Fruit fly (Drosophila melanogaster) whole organism, prepupa: ENCODE data around the gene Cyp12a4.

ENCODE experiments used
- Blimp-1 ChIP-seq: fragments of 200-800 bp; sonication (Bioruptor generic); optimal IDR thresholded peaks from 3 replicates; lab custom pipeline; 2017; ENCODE audit warnings: missing biosample characterization, missing genetic modification characterization, mild to moderate bottlenecking, moderate library complexity, missing genetic modification reagents
- CG10669 ChIP-seq: fragments of 200-800 bp; sonication (Bioruptor generic); optimal IDR thresholded peaks from 3 replicates; lab custom pipeline; 2018; ENCODE audit warnings: missing biosample characterization, mild to moderate bottlenecking, missing genetic modification characterization, moderate library complexity
- CG11762 ChIP-seq: fragments of 200-800 bp; sonication (Bioruptor generic); optimal IDR thresholded peaks from 3 replicates; lab custom pipeline; 2016; ENCODE audit warnings: missing biosample characterization, missing genetic modification characterization; ENCODE audit not compliant: insufficient read depth
- CG15336 ChIP-seq: fragments of 200-800 bp; sonication (Bioruptor generic); IDR thresholded peaks from 2 replicates; pipeline ENCODE4 v1.3.6; 2022; ENCODE audit warnings: missing biosample characterization, missing genetic modification characterization
- CG1621 ChIP-seq: fragments of 200-800 bp; sonication (Bioruptor generic); optimal IDR thresholded peaks from 3 replicates; lab custom pipeline; 2018; ENCODE audit warnings: missing biosample characterization, mild to moderate bottlenecking, missing genetic modification characterization
- CG16779 ChIP-seq: fragments of 200-800 bp; sonication (Bioruptor generic); optimal IDR thresholded peaks from 3 replicates; lab custom pipeline; 2017; ENCODE audit warnings: missing biosample characterization, mild to moderate bottlenecking, missing genetic modification characterization
- CG3032 ChIP-seq: fragments of 200-800 bp; optimal IDR thresholded peaks from 2 replicates; lab custom pipeline; 2019; ENCODE audit warnings: missing biosample characterization, mild to moderate bottlenecking, missing genetic modification characterization, moderate library complexity
- CG31627 ChIP-seq: fragments of 200-800 bp; sonication (Bioruptor generic); optimal IDR thresholded peaks from 3 replicates; lab custom pipeline; 2016; ENCODE audit warnings: missing biosample characterization, missing genetic modification characterization
- CG32006 ChIP-seq: fragments of 200-800 bp; sonication (Bioruptor generic); optimal IDR thresholded peaks from 3 replicates; lab custom pipeline; 2017; ENCODE audit warnings: missing biosample characterization, mild to moderate bottlenecking, missing genetic modification characterization
- CG3919 ChIP-seq: fragments of 200-800 bp; sonication (Bioruptor generic); optimal IDR thresholded peaks from 3 replicates; lab custom pipeline; 2016; ENCODE audit warnings: missing biosample characterization, missing genetic modification characterization
- CG6163 ChIP-seq: fragments of 200-800 bp; sonication (Bioruptor generic); IDR thresholded peaks from 3 replicates; pipeline ENCODE4 v1.3.6; 2022; ENCODE audit warnings: missing biosample characterization, missing genetic modification characterization
- CG6276 ChIP-seq: fragments of 200-800 bp; sonication (Bioruptor generic); optimal IDR thresholded peaks from 2 replicates; lab custom pipeline; 2017; ENCODE audit warnings: missing biosample characterization, mild to moderate bottlenecking, missing genetic modification characterization
- CG6792 ChIP-seq: fragments of 200-800 bp; sonication (Bioruptor generic); optimal IDR thresholded peaks from 3 replicates; lab custom pipeline; 2016; ENCODE audit warnings: missing biosample characterization, missing genetic modification characterization
- CG6808 ChIP-seq: fragments of 200-800 bp; sonication (Bioruptor generic); optimal IDR thresholded peaks from 3 replicates; lab custom pipeline; 2017; ENCODE audit warnings: missing biosample characterization, missing genetic modification characterization, mild to moderate bottlenecking, moderate library complexity, missing genetic modification reagents
- CG6854 ChIP-seq: fragments of 200-800 bp; sonication (Bioruptor generic); optimal IDR thresholded peaks from 2 replicates; lab custom pipeline; 2017; ENCODE audit warnings: missing biosample characterization, mild to moderate bottlenecking, missing genetic modification characterization
- CG7368 ChIP-seq: fragments of 200-800 bp; sonication (Bioruptor generic); optimal IDR thresholded peaks from 3 replicates; lab custom pipeline; 2016; ENCODE audit warnings: missing biosample characterization, missing genetic modification characterization
- CG8119 ChIP-seq: fragments of 200-800 bp; sonication (Bioruptor generic); IDR thresholded peaks from 3 replicates; pipeline ENCODE4 v1.3.6; 2022; ENCODE audit warnings: missing biosample characterization, missing genetic modification characterization
- CG8319 ChIP-seq: fragments of 200-800 bp; sonication (Bioruptor generic); optimal IDR thresholded peaks from 3 replicates; lab custom pipeline; 2016; ENCODE audit warnings: missing biosample characterization, missing genetic modification characterization
- CG9139 ChIP-seq: fragments of 200-800 bp; sonication (Bioruptor generic); optimal IDR thresholded peaks from 3 replicates; lab custom pipeline; 2017; ENCODE audit warnings: missing biosample characterization, mild to moderate bottlenecking, missing genetic modification characterization
- Eip78C ChIP-seq: fragments of 200-800 bp; sonication (Bioruptor generic); peaks from one replicate; lab custom pipeline; 2016; ENCODE audit warnings: missing biosample characterization, missing genetic modification characterization
- Eip93F ChIP-seq: fragments of 200-800 bp; sonication (Bioruptor generic); optimal IDR thresholded peaks from 2 replicates; lab custom pipeline; 2016; ENCODE audit warnings: missing biosample characterization, mild to moderate bottlenecking, missing genetic modification characterization
- Ets21C ChIP-seq: fragments of 200-800 bp; sonication (Bioruptor generic); optimal IDR thresholded peaks from 3 replicates; lab custom pipeline; 2016; ENCODE audit warnings: missing biosample characterization, missing genetic modification characterization
- Ets96B ChIP-seq: fragments of 200-800 bp; optimal IDR thresholded peaks from 2 replicates; lab custom pipeline; 2019; ENCODE audit warnings: missing biosample characterization, mild to moderate bottlenecking, missing genetic modification characterization, moderate library complexity
- Gug ChIP-seq: fragments of 200-800 bp; sonication (Bioruptor generic); IDR thresholded peaks from 2 replicates; pipeline ENCODE4 v1.3.6; 2022; ENCODE audit warnings: missing biosample characterization, missing genetic modification characterization
- Hr39 ChIP-seq: fragments of 200-800 bp; sonication (Bioruptor generic); optimal IDR thresholded peaks from 2 replicates; lab custom pipeline; 2016; ENCODE audit warnings: missing biosample characterization, missing genetic modification characterization
- Lpt ChIP-seq: fragments of 200-800 bp; sonication (Bioruptor generic); optimal IDR thresholded peaks from 3 replicates; lab custom pipeline; 2016; ENCODE audit warnings: missing biosample characterization, missing genetic modification characterization
- Met ChIP-seq: fragments of 200-800 bp; sonication (Bioruptor generic); optimal IDR thresholded peaks from 3 replicates; lab custom pipeline; 2016; ENCODE audit warnings: missing biosample characterization, missing genetic modification characterization
- OdsH ChIP-seq: fragments of 200-800 bp; sonication (Bioruptor generic); optimal IDR thresholded peaks from 3 replicates; lab custom pipeline; 2016; ENCODE audit warnings: missing biosample characterization, missing genetic modification characterization
- Smox ChIP-seq: fragments of 200-800 bp; sonication (Bioruptor generic); optimal IDR thresholded peaks from 3 replicates; lab custom pipeline; 2016; ENCODE audit warnings: missing biosample characterization, missing genetic modification characterization
- Sox102F ChIP-seq: fragments of 200-800 bp; sonication (Bioruptor generic); optimal IDR thresholded peaks from 2 replicates; lab custom pipeline; 2016; ENCODE audit warnings: missing biosample characterization, mild to moderate bottlenecking, missing genetic modification characterization
- achi ChIP-seq: fragments of 200-800 bp; sonication (Bioruptor generic); optimal IDR thresholded peaks from 3 replicates; lab custom pipeline; 2016; ENCODE audit warnings: missing biosample characterization, missing genetic modification characterization
- dac ChIP-seq: fragments of 200-800 bp; sonication (Bioruptor generic); optimal IDR thresholded peaks from 2 replicates; lab custom pipeline; 2017; ENCODE audit warnings: missing biosample characterization, mild to moderate bottlenecking, missing genetic modification characterization
- dsx ChIP-seq: fragments of 200-800 bp; optimal IDR thresholded peaks from 3 replicates; lab custom pipeline; 2019; ENCODE audit warnings: missing biosample characterization, mild to moderate bottlenecking, missing genetic modification characterization, moderate library complexity; ENCODE audit not compliant: poor library complexity, severe bottlenecking
- eg ChIP-seq: fragments of 200-800 bp; sonication (Bioruptor generic); IDR thresholded peaks from 3 replicates; pipeline ENCODE4 v1.3.6; 2022; ENCODE audit warnings: missing biosample characterization, missing genetic modification characterization
- esn ChIP-seq: fragments of 200-800 bp; sonication (Bioruptor generic); optimal IDR thresholded peaks from 2 replicates; lab custom pipeline; 2016; ENCODE audit warnings: missing biosample characterization, mild to moderate bottlenecking, missing genetic modification characterization, moderate library complexity
- fd59A ChIP-seq: fragments of 200-800 bp; sonication (Bioruptor generic); optimal IDR thresholded peaks from 2 replicates; lab custom pipeline; 2017; ENCODE audit warnings: missing biosample characterization, mild to moderate bottlenecking, missing genetic modification characterization, missing genetic modification reagents
- fd85E ChIP-seq: fragments of 200-800 bp; sonication (Bioruptor generic); optimal IDR thresholded peaks from 3 replicates; lab custom pipeline; 2016; ENCODE audit warnings: missing biosample characterization, missing genetic modification characterization
- fkh ChIP-seq: fragments of 200-800 bp; sonication (Bioruptor generic); optimal IDR thresholded peaks from 3 replicates; lab custom pipeline; 2017; ENCODE audit warnings: missing biosample characterization, mild to moderate bottlenecking, missing genetic modification characterization, moderate library complexity
- net ChIP-seq: fragments of 200-800 bp; sonication (Bioruptor generic); optimal IDR thresholded peaks from 3 replicates; lab custom pipeline; 2016; ENCODE audit warnings: missing biosample characterization, missing genetic modification characterization
- salr ChIP-seq, 2 experiments: fragments of 200-800 bp; sonication (Bioruptor generic); optimal IDR thresholded peaks; 3 replicates each; lab custom pipeline; 2016 to 2018; ENCODE audit warnings: missing biosample characterization in 2 of 2, missing genetic modification characterization in 2 of 2, mild to moderate bottlenecking in 1 of 2
- ss ChIP-seq, 2 experiments: fragments of 200-800 bp; sonication (Bioruptor generic); optimal IDR thresholded peaks; 2 replicates in 1 of 2; 3 replicates in 1 of 2; lab custom pipeline; 2017 to 2018; ENCODE audit warnings: mild to moderate bottlenecking in 2 of 2, missing biosample characterization in 2 of 2, missing genetic modification characterization in 2 of 2, moderate library complexity in 1 of 2
- topi ChIP-seq: fragments of 200-800 bp; sonication (Bioruptor generic); optimal IDR thresholded peaks from 3 replicates; lab custom pipeline; 2016; ENCODE audit warnings: missing biosample characterization, missing genetic modification characterization
- vri ChIP-seq: fragments of 200-800 bp; sonication (Bioruptor generic); optimal IDR thresholded peaks from 3 replicates; lab custom pipeline; 2016; ENCODE audit warnings: missing biosample characterization, mild to moderate bottlenecking, missing genetic modification characterization

The Cyp12a4 gene

DNA sequence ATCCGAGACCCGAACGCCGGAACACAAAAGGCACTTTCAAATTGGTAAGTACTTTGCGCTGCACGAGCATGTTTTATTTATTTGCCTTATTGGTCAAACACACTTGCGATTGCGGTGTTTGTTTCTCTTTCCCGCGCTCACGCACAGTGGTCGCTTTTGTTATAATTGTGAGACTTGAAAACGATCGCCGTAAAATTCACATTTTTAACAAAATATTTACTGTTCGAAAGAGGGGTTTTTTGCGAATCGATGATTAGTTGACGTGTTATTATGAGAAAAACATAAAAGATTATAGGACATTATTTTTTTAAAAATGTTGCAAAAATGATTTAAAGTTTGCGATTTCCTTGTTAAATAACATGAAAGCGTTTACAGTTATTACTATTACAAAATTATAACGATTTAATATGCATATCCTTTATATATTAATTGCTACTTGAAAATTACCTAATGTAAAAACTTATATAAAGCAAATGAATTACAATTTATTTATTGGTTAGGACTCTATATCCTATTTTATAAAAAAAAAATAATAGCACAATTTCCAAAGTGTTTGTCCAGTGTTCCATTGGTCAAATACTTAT lies 30.0 kb downstream of the Cyp12a4 start (continued):
- no peak for TF ChIP-seq CG6854 (GFP tag; lab: Kevin White, UChicago)
- no peak for TF ChIP-seq CG9139 (GFP tag; lab: Kevin White, UChicago)
- TF ChIP-seq CG6808, result no peak
- TF ChIP-seq Eip78C (GFP tag; lab: Kevin White, UChicago), result peak; percentile 86
- no peak for TF ChIP-seq CG6792 (GFP tag; lab: Kevin White, UChicago)
- peak; percentile 77 for TF ChIP-seq CG32006 (GFP tag; lab: Kevin White, UChicago)
- peak; percentile 25; the same call in 1 of the 3 replicates for TF ChIP-seq CG8119
- peak; percentile 17 for TF ChIP-seq CG3032
- peak; percentile 29 for TF ChIP-seq Ets96B (tag; lab: Kevin White, UChicago)
- peak; percentile 47; the same call in 2 of the 3 replicates for TF ChIP-seq CG6163 (GFP tag; lab: Robert Waterston, UW)
- peak; percentile 48 for TF ChIP-seq CG31627 (GFP tag; lab: Kevin White, UChicago)
- peak; percentile 32 for TF ChIP-seq Smox (GFP tag; lab: Kevin White, UChicago)
- TF ChIP-seq OdsH (GFP tag; lab: Kevin White, UChicago), result peak; percentile 24
- TF ChIP-seq ss (GFP tag; optimal IDR thresholded peaks at IDR 0.05; lab: Kevin White, UChicago), result no peak
- peak; percentile 59 for TF ChIP-seq CG3919
- TF ChIP-seq Ets21C, result no peak
- TF ChIP-seq achi, result peak; percentile 19
- no peak for TF ChIP-seq CG7368 (GFP tag; lab: Kevin White, UChicago)
- TF ChIP-seq Lpt (GFP tag; lab: Kevin White, UChicago), result no peak
- peak; percentile 2 for TF ChIP-seq CG10669 (GFP tag; lab: Kevin White, UChicago)
- peak; percentile 1 for TF ChIP-seq Sox102F (GFP tag; lab: Kevin White, UChicago)
- TF ChIP-seq fkh, result peak; percentile 24
- peak; percentile 58 for TF ChIP-seq topi (GFP tag; lab: Kevin White, UChicago)
- TF ChIP-seq, all 60 proteins: peak for 35

dm6 chr3R:19165620-19166055 lies 30.7 kb downstream of the Cyp12a4 start:
- no peak for TF ChIP-seq Met
- TF ChIP-seq CG6276 (GFP tag; lab: Kevin White, UChicago), result peak; percentile 75
- no peak for TF ChIP-seq CG7368 (GFP tag; lab: Kevin White, UChicago)
- peak; percentile 25 for TF ChIP-seq Ets96B (tag; lab: Kevin White, UChicago)
- TF ChIP-seq net (GFP tag; lab: Kevin White, UChicago), result peak; percentile 3
- no peak for TF ChIP-seq Ets21C
- TF ChIP-seq dsx (GFP tag; lab: Kevin White, UChicago), result peak; percentile 59
- TF ChIP-seq CG6163 (GFP tag; lab: Robert Waterston, UW), result peak; percentile 81
- peak; percentile 63 to 70 for TF ChIP-seq ss (GFP tag; optimal IDR thresholded peaks at IDR 0.05; lab: Kevin White, UChicago)
- peak; percentile 20 for TF ChIP-seq fd85E
- peak; percentile 2 for TF ChIP-seq Smox (GFP tag; lab: Kevin White, UChicago)
- TF ChIP-seq esn (GFP tag; lab: Kevin White, UChicago), result no peak
- TF ChIP-seq CG3032, result peak; percentile 0
- TF ChIP-seq CG8319 (GFP tag; lab: Kevin White, UChicago), result no peak
- no peak for TF ChIP-seq CG32006 (GFP tag; lab: Kevin White, UChicago)
- TF ChIP-seq CG6854 (GFP tag; lab: Kevin White, UChicago), result peak; percentile 60
- no peak for TF ChIP-seq Blimp-1
- TF ChIP-seq Hr39 (GFP tag; lab: Kevin White, UChicago), result no peak
- TF ChIP-seq Eip78C (GFP tag; lab: Kevin White, UChicago), result peak; percentile 2
- no peak for TF ChIP-seq fd59A
- peak; percentile 47 for TF ChIP-seq Sox102F (GFP tag; lab: Kevin White, UChicago)
- no peak for TF ChIP-seq CG10669 (GFP tag; lab: Kevin White, UChicago)
- TF ChIP-seq CG1621 (tag; lab: Kevin White, UChicago), result no peak
- peak; percentile 42 for TF ChIP-seq CG16779 (tag; lab: Kevin White, UChicago)
- TF ChIP-seq Gug, result no peak
- TF ChIP-seq topi (GFP tag; lab: Kevin White, UChicago), result no peak
- TF ChIP-seq eg (GFP tag; lab: Robert Waterston, UW), result peak; percentile 84
- TF ChIP-seq CG9139 (GFP tag; lab: Kevin White, UChicago), result peak; percentile 59
- TF ChIP-seq Eip93F, result peak; percentile 11
- no peak for TF ChIP-seq salr (GFP tag; optimal IDR thresholded peaks at IDR 0.05; lab: Kevin White, UChicago)
- peak; percentile 61; the same call in 1 of the 2 replicates for TF ChIP-seq CG15336 (GFP tag; lab: Robert Waterston, UW)
- TF ChIP-seq CG8119, result peak; percentile 73
- no peak for TF ChIP-seq fkh
- peak; percentile 21 for TF ChIP-seq vri
- no peak for TF ChIP-seq dac (GFP tag; lab: Kevin White, UChicago)
- TF ChIP-seq CG6792 (GFP tag; lab: Kevin White, UChicago), result no peak
- TF ChIP-seq CG31627 (GFP tag; lab: Kevin White, UChicago), result no peak
- TF ChIP-seq CG11762 (GFP tag; lab: Kevin White, UChicago), result no peak
- TF ChIP-seq Lpt (GFP tag; lab: Kevin White, UChicago), result peak; percentile 29
- TF ChIP-seq CG6808, result peak; percentile 32
